Fruit fly (Drosophila melanogaster): Measurements from ENCODE around the gene CG8031.

The CG8031 gene

DNA sequence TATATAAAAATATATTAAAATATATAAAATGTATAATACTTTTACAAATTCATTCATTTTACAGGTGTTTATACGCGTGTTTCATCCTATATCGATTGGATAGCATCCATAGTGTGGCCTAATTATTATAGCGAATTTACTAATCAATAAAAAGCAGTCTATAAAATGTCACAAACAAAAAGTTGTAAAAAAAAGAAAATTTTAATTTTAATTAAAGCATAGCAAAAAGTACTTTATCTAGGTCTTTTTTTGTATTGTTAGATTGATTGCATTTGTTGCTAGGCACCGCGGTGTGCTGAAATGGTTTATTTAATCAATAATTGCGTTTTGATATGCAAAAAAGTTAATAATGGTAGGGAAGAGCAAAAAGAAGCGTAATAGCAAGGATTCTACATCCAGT lies 32.7 kb upstream of the CG8031 start, which contains the start of gene CG45122:
TSS of gene CG45122 (plus strand) at position 301 of the 400 bp plus-strand sequence.
- TF ChIP-seq D1 (tag; optimal IDR thresholded peaks at IDR 0.05) (no peak), rn (GFP tag; IDR thresholded peaks at IDR 0.05) (no peak), CG10348 (GFP tag; IDR thresholded peaks at IDR 0.05) (no peak), gl (tag; optimal IDR thresholded peaks at IDR 0.05) (no peak), Ets98B (GFP tag; IDR thresholded peaks at IDR 0.05) (no peak), CG9948 (tag; optimal IDR thresholded peaks at IDR 0.05) (no peak), Snoo (tag; optimal IDR thresholded peaks at IDR 0.05) (no peak), CG4496 (GFP tag; IDR thresholded peaks at IDR 0.05) (no peak), Pif1B (GFP tag; optimal IDR thresholded peaks at IDR 0.05) (no peak), CG8301 (tag; optimal IDR thresholded peaks at IDR 0.05) (no peak), Pif1A (GFP tag; optimal IDR thresholded peaks at IDR 0.05) (no peak), CG34367 (tag; optimal IDR thresholded peaks at IDR 0.05) (no peak), EcR (GFP tag; optimal IDR thresholded peaks at IDR 0.05) (no peak), fd96Ca (GFP tag; IDR thresholded peaks at IDR 0.05) (no peak), CG15710 (tag; optimal IDR thresholded peaks at IDR 0.05) (no peak), CG32121 (GFP tag; IDR thresholded peaks at IDR 0.05) (no peak), CG14655 (GFP tag; optimal IDR thresholded peaks at IDR 0.05) (no peak), CG17806 (tag; optimal IDR thresholded peaks at IDR 0.05) (no peak), CG13204 (GFP tag; optimal IDR thresholded peaks at IDR 0.05) (no peak), CG8159 (tag; optimal IDR thresholded peaks at IDR 0.05) (no peak)

DNA sequence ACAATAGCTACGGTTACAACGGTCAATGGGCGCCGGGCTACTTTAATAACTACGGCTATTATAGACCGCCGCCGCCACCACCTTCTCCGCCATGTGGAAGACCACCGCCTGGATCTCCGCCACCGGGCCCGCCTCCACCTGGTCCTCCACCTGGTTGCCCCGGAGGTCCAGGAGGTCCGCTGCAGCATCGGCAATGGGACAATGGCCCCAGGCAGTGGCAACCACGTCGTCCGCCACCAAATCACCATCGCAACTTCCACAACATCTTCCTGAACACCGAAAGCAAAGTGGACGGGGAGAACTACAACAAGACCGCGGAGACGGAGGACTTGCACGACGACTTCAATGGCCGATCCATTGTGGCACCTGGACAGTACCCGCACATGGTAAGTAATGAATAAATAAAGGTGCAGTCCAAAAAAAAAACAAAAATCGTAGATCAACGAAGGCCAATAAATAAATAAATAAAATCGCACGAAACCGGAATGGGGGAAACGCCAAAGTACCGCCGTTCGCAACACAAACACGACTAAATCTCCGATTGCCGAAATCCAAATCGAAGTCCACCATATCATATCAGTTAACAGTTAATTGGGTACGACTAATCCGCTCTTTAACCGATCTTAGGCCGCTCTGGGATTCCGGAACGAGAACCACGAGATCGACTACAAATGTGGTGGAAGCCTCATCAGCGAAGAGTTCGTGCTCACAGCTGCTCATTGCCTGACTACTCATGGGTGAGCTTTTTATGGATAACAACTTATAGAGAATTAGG lies 31.3 kb upstream of the CG8031 start, which contains the start of gene snk:
TSS of gene snk (minus strand) at position 513 of the 775 bp plus-strand sequence.
- no peak for TF ChIP-seq Ets98B (GFP tag; IDR thresholded peaks at IDR 0.05)
- no peak for TF ChIP-seq EcR (GFP tag; optimal IDR thresholded peaks at IDR 0.05)
- TF ChIP-seq fd96Ca (GFP tag; IDR thresholded peaks at IDR 0.05): 0 out of 3 replicates have a peak, but pooled peaks have one; percentile 6

DNA sequence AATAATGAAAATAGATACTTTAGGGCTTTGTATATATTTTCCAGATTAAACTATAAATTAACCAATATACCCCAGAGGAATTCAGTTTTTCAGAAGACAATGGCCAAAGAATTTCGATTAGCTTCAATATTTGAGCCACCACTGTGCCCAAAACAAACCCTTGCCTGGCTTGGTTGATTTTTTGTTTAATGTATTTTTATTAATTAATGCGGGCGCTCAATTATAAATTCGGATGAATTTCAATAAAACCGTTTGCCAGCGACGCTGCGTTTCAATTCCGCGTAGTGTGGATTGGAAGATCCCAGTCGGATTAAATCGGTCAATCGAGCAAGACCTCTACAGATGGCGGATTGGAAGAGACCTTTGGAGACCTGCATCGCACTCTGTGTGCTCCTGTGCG lies 30.6 kb upstream of the CG8031 start, which contains the start of gene CG11670:
TSS of gene CG11670 (plus strand) at position 301 of the 400 bp plus-strand sequence.
- TF ChIP-seq Pif1B (GFP tag; optimal IDR thresholded peaks at IDR 0.05) (no peak), CG8301 (tag; optimal IDR thresholded peaks at IDR 0.05) (no peak), CG9948 (tag; optimal IDR thresholded peaks at IDR 0.05) (no peak), CG4496 (GFP tag; IDR thresholded peaks at IDR 0.05) (no peak), CG15710 (tag; optimal IDR thresholded peaks at IDR 0.05) (no peak), Snoo (tag; optimal IDR thresholded peaks at IDR 0.05) (no peak)

DNA sequence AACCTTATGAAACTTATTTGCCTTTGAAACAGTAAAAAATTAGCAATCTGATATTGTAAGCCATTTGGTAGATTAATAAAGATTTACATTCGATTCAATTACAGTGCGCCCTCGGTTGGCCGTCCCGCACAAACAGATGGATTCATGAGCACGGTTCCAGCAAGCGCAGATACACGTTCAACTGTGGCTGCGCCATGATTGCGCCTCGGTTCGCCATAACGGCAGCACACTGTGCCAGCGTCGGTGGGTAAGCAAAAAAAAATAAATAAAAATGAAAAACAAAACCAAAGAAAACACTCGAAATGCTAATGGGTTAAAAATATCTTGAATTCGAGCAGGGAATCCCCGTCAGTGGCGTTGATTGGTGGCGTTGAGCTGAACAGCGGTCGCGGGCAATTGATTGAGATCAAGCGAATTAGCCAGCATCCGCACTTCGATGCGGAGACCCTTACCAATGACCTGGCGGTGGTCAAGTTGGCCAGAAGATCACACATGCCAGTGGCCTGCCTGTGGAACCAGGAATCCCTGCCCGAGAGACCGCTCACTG lies 28.0 kb upstream of the CG8031 start:
- peak; percentile 49; the same call in 2 of the 3 replicates for TF ChIP-seq CG4496 (GFP tag; IDR thresholded peaks at IDR 0.05)
- peak; percentile 22 for TF ChIP-seq CG15710 (tag; optimal IDR thresholded peaks at IDR 0.05)
- 0 out of 2 replicates have a peak, but pooled peaks have one; percentile 16 for TF ChIP-seq Ets98B (GFP tag; IDR thresholded peaks at IDR 0.05)
- no peak for TF ChIP-seq CG12605 (GFP tag; IDR thresholded peaks at IDR 0.05)
- 0 out of 3 replicates have a peak, but pooled peaks have one; percentile 38 for TF ChIP-seq fd96Ca (GFP tag; IDR thresholded peaks at IDR 0.05)

DNA sequence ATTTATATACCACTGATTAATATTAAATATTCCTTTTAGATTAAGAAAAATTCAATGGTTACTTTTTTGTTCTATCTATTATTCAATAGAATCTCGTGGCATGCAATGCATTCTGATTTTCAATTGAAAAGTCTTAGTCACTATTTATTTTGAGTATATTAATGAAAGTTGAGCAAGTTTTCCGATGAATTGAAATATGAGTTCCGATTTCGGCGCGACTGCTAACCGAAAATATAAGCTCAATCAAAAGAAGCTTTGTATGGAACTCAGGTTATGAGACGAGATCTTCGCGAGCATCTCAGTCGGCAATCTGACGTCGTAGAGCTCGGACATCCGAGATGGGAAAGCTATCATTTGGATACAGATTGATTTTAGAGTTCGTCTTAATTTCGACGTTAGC lies 27.0 kb upstream of the CG8031 start, which contains the start of gene CG11668:
TSS of gene CG11668 (plus strand) at position 301 of the 400 bp plus-strand sequence.
- TF ChIP-seq fd96Ca (GFP tag; IDR thresholded peaks at IDR 0.05) (no peak), CG12605 (GFP tag; IDR thresholded peaks at IDR 0.05) (no peak), CG15710 (tag; optimal IDR thresholded peaks at IDR 0.05) (no peak), CG10348 (GFP tag; IDR thresholded peaks at IDR 0.05) (no peak), CG17806 (tag; optimal IDR thresholded peaks at IDR 0.05) (no peak), CG9948 (tag; optimal IDR thresholded peaks at IDR 0.05) (no peak), Snoo (tag; optimal IDR thresholded peaks at IDR 0.05) (no peak), Pif1B (GFP tag; optimal IDR thresholded peaks at IDR 0.05) (no peak), CG14655 (GFP tag; optimal IDR thresholded peaks at IDR 0.05) (no peak), EcR (GFP tag; optimal IDR thresholded peaks at IDR 0.05) (no peak), CG8301 (tag; optimal IDR thresholded peaks at IDR 0.05) (no peak), D1 (tag; optimal IDR thresholded peaks at IDR 0.05) (no peak), CG32121 (GFP tag; IDR thresholded peaks at IDR 0.05) (no peak), CG8159 (tag; optimal IDR thresholded peaks at IDR 0.05) (no peak), Pif1A (GFP tag; optimal IDR thresholded peaks at IDR 0.05) (no peak), rn (GFP tag; IDR thresholded peaks at IDR 0.05) (no peak), CG34367 (tag; optimal IDR thresholded peaks at IDR 0.05) (no peak)

DNA sequence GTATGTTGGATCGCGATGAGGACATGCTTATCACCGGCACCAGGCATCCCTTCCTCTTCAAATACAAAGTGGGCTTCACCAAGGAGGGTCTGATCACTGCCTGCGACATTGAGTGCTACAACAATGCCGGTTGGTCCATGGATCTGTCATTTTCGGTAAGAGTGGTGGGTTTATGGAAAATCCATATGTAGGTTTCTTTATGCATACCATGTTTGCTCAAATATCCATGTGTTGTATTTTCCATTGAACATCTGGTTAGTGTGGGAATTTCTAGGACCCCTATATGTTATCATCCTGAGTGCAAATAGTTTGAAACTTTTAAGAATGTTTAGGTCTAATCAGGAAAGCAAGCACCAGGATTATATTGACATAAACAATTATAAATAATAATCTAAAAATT lies 25.0 kb upstream of the CG8031 start:
- TF ChIP-seq CG12605 (GFP tag; IDR thresholded peaks at IDR 0.05) (no peak), rn (GFP tag; IDR thresholded peaks at IDR 0.05) (no peak), Snoo (tag; optimal IDR thresholded peaks at IDR 0.05) (no peak), fd96Ca (GFP tag; IDR thresholded peaks at IDR 0.05) (no peak), CG8301 (tag; optimal IDR thresholded peaks at IDR 0.05) (no peak), Ets98B (GFP tag; IDR thresholded peaks at IDR 0.05) (no peak), EcR (GFP tag; optimal IDR thresholded peaks at IDR 0.05) (no peak), CG32121 (GFP tag; IDR thresholded peaks at IDR 0.05) (no peak), CG13204 (GFP tag; optimal IDR thresholded peaks at IDR 0.05) (no peak), D1 (tag; optimal IDR thresholded peaks at IDR 0.05) (no peak), gl (tag; optimal IDR thresholded peaks at IDR 0.05) (no peak)

All from whole organism, pupa.